Worm (Caenorhabditis elegans) whole organism, L3 larva: ENCODE data around the gene srj-42.

Experiments used
- ama-1 ChIP-seq: fragments of 150-350 bp; optimal IDR thresholded peaks from 2 replicates; lab custom pipeline; 2018
- elt-1 ChIP-seq: fragments of 150-350 bp; optimal IDR thresholded peaks from 2 replicates; lab custom pipeline; 2014; ENCODE audit warnings: missing biosample characterization, missing genetic modification characterization
- pqm-1 ChIP-seq: fragments of 150-350 bp; optimal IDR thresholded peaks from 2 replicates; lab custom pipeline; 2017; ENCODE audit warnings: missing biosample characterization, missing genetic modification characterization, inconsistent platforms

ce11 chrIV:15235856-15236255 is 16.2 kb downstream of the srj-42 start, which contains the start of gene lgc-52:
- no peak for TF ChIP-seq elt-1 (tag; lab: Kevin White, UChicago)
- no peak for TF ChIP-seq pqm-1 (tag; lab: Kevin White, UChicago)
- no peak for TF ChIP-seq ama-1 (lab: Kevin White, UChicago)
